Worm (Caenorhabditis elegans) whole organism, midembryonic: Measurements from ENCODE around the gene anmt-1.

Experiments used
- cog-1 ChIP-seq: sonication (generic microtip); optimal IDR thresholded peaks from 2 replicates; lab custom pipeline; 2016; ENCODE audit warnings: missing genetic modification characterization, missing compliant biosample characterization
- flt-1 ChIP-seq: fragments of 200-800 bp; sonication (Bioruptor generic); IDR thresholded peaks from 2 replicates; pipeline ENCODE4 v1.3.6; 2022; ENCODE audit warnings: missing genetic modification characterization, missing compliant biosample characterization
- med-1 ChIP-seq: sonication (generic microtip); optimal IDR thresholded peaks from 2 replicates; lab custom pipeline; 2017; ENCODE audit warnings: missing genetic modification characterization, mild to moderate bottlenecking, missing compliant biosample characterization, antibody characterized with exemption, missing genetic modification reagents; ENCODE audit not compliant: insufficient read depth
- ztf-23 ChIP-seq: fragments of 200-800 bp; sonication (Bioruptor generic); IDR thresholded peaks from 2 replicates; pipeline ENCODE4 v1.3.6; 2022; ENCODE audit warnings: missing genetic modification reagents, missing genetic modification characterization, missing compliant biosample characterization

ce11 chrIII:8657676-8658366 lies 26.8 kb upstream of the anmt-1 start:
- TF ChIP-seq med-1 (no peak), flt-1 (no peak), cog-1 (tag; lab: Kevin White, UChicago) (no peak), ztf-23 (GFP tag; lab: Robert Waterston, UW) (no peak)
